Worm (Caenorhabditis elegans) whole organism, L2 larva: ENCODE results near the gene R07E3.7.

ENCODE experiments used
- C34F6.9 ChIP-seq: fragments of 150-350 bp; optimal IDR thresholded peaks from 2 replicates; lab custom pipeline; 2014; ENCODE audit warnings: missing biosample characterization, missing genetic modification characterization
- F13H6.1 ChIP-seq: sonication (generic microtip); optimal IDR thresholded peaks from 2 replicates; lab custom pipeline; 2016; ENCODE audit warnings: missing genetic modification characterization, missing compliant biosample characterization
- R02D3.7 ChIP-seq: fragments of 150-350 bp; optimal IDR thresholded peaks from 2 replicates; lab custom pipeline; 2014; ENCODE audit warnings: missing biosample characterization, missing genetic modification characterization
- Y55F3AM.14 ChIP-seq: fragments of 200-800 bp; sonication (Bioruptor generic); optimal IDR thresholded peaks from 2 replicates; lab custom pipeline; 2018; ENCODE audit warnings: mild to moderate bottlenecking, missing genetic modification characterization, missing compliant biosample characterization
- ZK546.5 ChIP-seq: sonication (generic microtip); optimal IDR thresholded peaks from 2 replicates; lab custom pipeline; 2017; ENCODE audit warnings: missing biosample characterization, missing genetic modification characterization
- alr-1 ChIP-seq: fragments of 150-350 bp; optimal IDR thresholded peaks from 2 replicates; lab custom pipeline; 2014; ENCODE audit warnings: missing biosample characterization, missing genetic modification characterization
- aly-2 ChIP-seq: fragments of 150-350 bp; optimal IDR thresholded peaks from 2 replicates; lab custom pipeline; 2014; ENCODE audit warnings: missing biosample characterization, missing genetic modification characterization
- ama-1 ChIP-seq: fragments of 150-350 bp; optimal IDR thresholded peaks from 2 replicates; lab custom pipeline; 2018; ENCODE audit warnings: inconsistent platforms
- blmp-1 ChIP-seq: sonication (generic microtip); optimal IDR thresholded peaks from 2 replicates; lab custom pipeline; 2017; ENCODE audit warnings: missing genetic modification characterization, mild to moderate bottlenecking, missing compliant biosample characterization, antibody characterized with exemption, moderate library complexity; ENCODE audit not compliant: insufficient read depth
- ceh-16 ChIP-seq: fragments of 150-350 bp; optimal IDR thresholded peaks from 2 replicates; lab custom pipeline; 2014; ENCODE audit warnings: missing biosample characterization, missing genetic modification characterization
- ceh-82 ChIP-seq: fragments of 150-350 bp; optimal IDR thresholded peaks from 2 replicates; lab custom pipeline; 2014; ENCODE audit warnings: missing biosample characterization, missing genetic modification characterization
- crh-2 ChIP-seq: sonication (generic microtip); optimal IDR thresholded peaks from 2 replicates; lab custom pipeline; 2017; ENCODE audit warnings: missing biosample characterization, missing genetic modification characterization
- dmd-4 ChIP-seq: sonication (generic microtip); optimal IDR thresholded peaks from 2 replicates; lab custom pipeline; 2017; ENCODE audit warnings: missing biosample characterization, missing genetic modification characterization
- egl-27 ChIP-seq: sonication (generic microtip); optimal IDR thresholded peaks from 3 replicates; lab custom pipeline; 2017; ENCODE audit warnings: missing biosample characterization, missing genetic modification reagents, missing genetic modification characterization
- elt-1 ChIP-seq: fragments of 150-350 bp; optimal IDR thresholded peaks from 2 replicates; lab custom pipeline; 2014; ENCODE audit warnings: missing biosample characterization, missing genetic modification characterization
- elt-3 ChIP-seq: sonication (generic microtip); optimal IDR thresholded peaks from 2 replicates; lab custom pipeline; 2017; ENCODE audit warnings: missing biosample characterization, missing genetic modification characterization
- fos-1 ChIP-seq: fragments of 150-350 bp; optimal IDR thresholded peaks from 2 replicates; lab custom pipeline; 2014; ENCODE audit warnings: missing biosample characterization, missing genetic modification characterization
- gmeb-1 ChIP-seq: fragments of 150-350 bp; optimal IDR thresholded peaks from 2 replicates; lab custom pipeline; 2014; ENCODE audit warnings: missing biosample characterization, missing genetic modification characterization
- lin-11 ChIP-seq: fragments of 150-350 bp; sonication (generic microtip); optimal IDR thresholded peaks from 2 replicates; lab custom pipeline; 2014; ENCODE audit warnings: missing biosample characterization, missing genetic modification characterization, inconsistent platforms, mixed read lengths
- lin-13 ChIP-seq: fragments of 150-350 bp; optimal IDR thresholded peaks from 2 replicates; lab custom pipeline; 2014; ENCODE audit warnings: missing biosample characterization, missing genetic modification reagents, missing genetic modification characterization
- lin-39 ChIP-seq: fragments of 150-350 bp; optimal IDR thresholded peaks from 2 replicates; lab custom pipeline; 2014; ENCODE audit warnings: missing biosample characterization, missing genetic modification reagents, missing genetic modification characterization
- lsy-2 ChIP-seq, 2 experiments: fragments of 150-350 bp in 1 of 2; sonication (generic microtip) in 1 of 2; optimal IDR thresholded peaks; 2 replicates each; lab custom pipeline; 2014 to 2017; ENCODE audit warnings: missing biosample characterization in 2 of 2, missing genetic modification characterization in 2 of 2
- mab-5 ChIP-seq: fragments of 150-350 bp; optimal IDR thresholded peaks from 2 replicates; lab custom pipeline; 2014; ENCODE audit warnings: missing biosample characterization, missing genetic modification characterization
- mbf-1 ChIP-seq: sonication (generic microtip); optimal IDR thresholded peaks from 2 replicates; lab custom pipeline; 2017; ENCODE audit warnings: missing biosample characterization, missing genetic modification characterization
- mdl-1 ChIP-seq, 2 experiments: fragments of 150-350 bp in 1 of 2; sonication (generic microtip) in 1 of 2; optimal IDR thresholded peaks; 2 replicates each; lab custom pipeline; 2017; ENCODE audit warnings: missing biosample characterization in 2 of 2, missing genetic modification characterization in 2 of 2
- nhr-10 ChIP-seq: sonication (generic microtip); optimal IDR thresholded peaks from 2 replicates; lab custom pipeline; 2017; ENCODE audit warnings: missing biosample characterization, missing genetic modification characterization
- nhr-11 ChIP-seq: fragments of 150-350 bp; optimal IDR thresholded peaks from 2 replicates; lab custom pipeline; 2014; ENCODE audit warnings: missing biosample characterization, missing genetic modification characterization
- nhr-12 ChIP-seq: fragments of 150-350 bp; optimal IDR thresholded peaks from 2 replicates; lab custom pipeline; 2014; ENCODE audit warnings: missing biosample characterization, missing genetic modification characterization
- nhr-129 ChIP-seq: fragments of 150-350 bp; optimal IDR thresholded peaks from 2 replicates; lab custom pipeline; 2014; ENCODE audit warnings: missing biosample characterization, missing genetic modification characterization
- nhr-21 ChIP-seq: fragments of 150-350 bp; optimal IDR thresholded peaks from 2 replicates; lab custom pipeline; 2014; ENCODE audit warnings: missing biosample characterization, missing genetic modification characterization
- nhr-23 ChIP-seq: fragments of 150-350 bp; optimal IDR thresholded peaks from 2 replicates; lab custom pipeline; 2014; ENCODE audit warnings: missing biosample characterization, missing genetic modification reagents, missing genetic modification characterization
- nhr-237 ChIP-seq: fragments of 150-350 bp; optimal IDR thresholded peaks from 2 replicates; lab custom pipeline; 2014; ENCODE audit warnings: missing biosample characterization, missing genetic modification characterization
- nhr-25 ChIP-seq: fragments of 150-350 bp; sonication (generic microtip); optimal IDR thresholded peaks from 3 replicates; lab custom pipeline; 2014; ENCODE audit warnings: missing biosample characterization, missing genetic modification characterization
- nhr-6 ChIP-seq: fragments of 150-350 bp; optimal IDR thresholded peaks from 2 replicates; lab custom pipeline; 2014; ENCODE audit warnings: missing biosample characterization, missing genetic modification characterization
- nhr-77 ChIP-seq: fragments of 150-350 bp; optimal IDR thresholded peaks from 2 replicates; lab custom pipeline; 2014; ENCODE audit warnings: missing biosample characterization, missing genetic modification characterization
- peb-1 ChIP-seq: fragments of 150-350 bp; optimal IDR thresholded peaks from 2 replicates; lab custom pipeline; 2014; ENCODE audit warnings: missing biosample characterization, missing genetic modification characterization
- sem-4 ChIP-seq: fragments of 150-350 bp; optimal IDR thresholded peaks from 2 replicates; lab custom pipeline; 2014; ENCODE audit warnings: missing biosample characterization, missing genetic modification reagents, missing genetic modification characterization
- skn-1 ChIP-seq: sonication (generic microtip); optimal IDR thresholded peaks from 2 replicates; lab custom pipeline; 2017; ENCODE audit warnings: missing biosample characterization, missing genetic modification characterization
- sma-3 ChIP-seq: sonication (generic microtip); optimal IDR thresholded peaks from 2 replicates; lab custom pipeline; 2016; ENCODE audit warnings: missing genetic modification reagents, missing genetic modification characterization, missing compliant biosample characterization
- sma-9 ChIP-seq, 2 experiments: fragments of 150-350 bp in 1 of 2; sonication (generic microtip) in 1 of 2; optimal IDR thresholded peaks; 2 replicates each; lab custom pipeline; 2014 to 2016; ENCODE audit warnings: missing genetic modification characterization in 2 of 2, mild to moderate bottlenecking in 1 of 2, missing biosample characterization in 1 of 2, missing compliant biosample characterization in 1 of 2, missing genetic modification reagents in 1 of 2, moderate library complexity in 1 of 2
- snpc-4 ChIP-seq: fragments of 150-350 bp; optimal IDR thresholded peaks from 2 replicates; lab custom pipeline; 2014; ENCODE audit warnings: missing biosample characterization, missing genetic modification characterization
- unc-39 ChIP-seq: fragments of 150-350 bp; optimal IDR thresholded peaks from 2 replicates; lab custom pipeline; 2014; ENCODE audit warnings: missing biosample characterization, missing genetic modification characterization
- unc-55 ChIP-seq: fragments of 150-350 bp; sonication (generic microtip); optimal IDR thresholded peaks from 3 replicates; lab custom pipeline; 2014; ENCODE audit warnings: missing biosample characterization, missing genetic modification reagents, missing genetic modification characterization
- unc-62 ChIP-seq: fragments of 150-350 bp; optimal IDR thresholded peaks from 2 replicates; lab custom pipeline; 2014; ENCODE audit warnings: missing biosample characterization, missing genetic modification reagents, missing genetic modification characterization
- zag-1 ChIP-seq: fragments of 150-350 bp; optimal IDR thresholded peaks from 2 replicates; lab custom pipeline; 2014; ENCODE audit warnings: missing biosample characterization, missing genetic modification characterization
- ztf-1 ChIP-seq: fragments of 200-800 bp; sonication (Bioruptor generic); conservative IDR thresholded peaks from 2 replicates; pipeline ENCODE4 v1.3.6; 2022; ENCODE audit warnings: missing genetic modification characterization, missing compliant biosample characterization
- ztf-11 ChIP-seq: sonication (generic microtip); optimal IDR thresholded peaks from 2 replicates; lab custom pipeline; 2017; ENCODE audit warnings: missing biosample characterization, missing genetic modification characterization
- ztf-4 ChIP-seq: fragments of 150-350 bp; optimal IDR thresholded peaks from 2 replicates; lab custom pipeline; 2014; ENCODE audit warnings: missing biosample characterization, missing genetic modification characterization

Gene R07E3.7

DNA sequence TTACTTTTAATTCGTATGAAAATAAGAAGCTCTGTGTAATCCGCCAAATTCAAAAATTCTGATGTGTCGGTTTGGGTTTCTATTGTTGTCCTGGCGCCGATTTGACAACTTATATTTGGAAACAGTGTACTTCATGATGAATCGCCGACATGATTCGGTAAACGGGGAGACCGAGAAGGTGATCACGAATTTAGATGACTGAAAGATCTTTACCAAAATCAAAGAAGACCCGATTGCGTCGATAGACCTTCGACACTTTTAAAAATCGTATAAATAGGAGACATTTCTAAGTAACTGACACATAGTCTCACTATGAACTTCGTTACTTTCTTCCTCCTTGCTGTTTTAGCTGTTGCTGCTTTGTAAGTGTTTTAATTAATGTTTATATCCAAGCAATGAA is 53.1 kb downstream of the R07E3.7 start, which contains the start of gene fip-5:
Gene fip-5, plus strand, starts transcription at position 312 of the 400 bp plus-strand sequence.
- TF ChIP-seq sma-9 (GFP tag; optimal IDR thresholded peaks at IDR 0.05; lab: Kevin White, UChicago) = peak; percentile 14
- TF ChIP-seq sma-9 (tag; optimal IDR thresholded peaks at IDR 0.05; lab: Kevin White, UChicago) = no peak
- no peak for TF ChIP-seq nhr-12 (tag; lab: Kevin White, UChicago)

DNA sequence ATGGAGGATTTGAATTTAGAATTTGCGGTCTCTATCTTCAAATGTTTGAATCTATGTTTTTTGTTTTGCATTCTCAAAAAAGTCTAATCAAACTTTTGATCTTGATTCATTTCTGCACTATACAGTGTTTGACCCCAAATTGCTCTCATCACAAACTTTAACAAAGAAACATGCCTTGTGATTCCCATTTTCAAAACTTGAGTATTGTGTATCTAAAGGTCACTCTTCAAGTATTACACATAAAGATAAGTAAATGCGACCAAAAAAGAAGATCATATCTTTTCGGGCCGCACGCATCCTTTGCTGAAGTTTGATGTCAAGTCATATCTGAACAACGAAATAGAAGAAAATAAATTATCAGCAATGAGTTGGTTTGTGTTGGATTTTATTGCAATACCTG is 53.6 kb downstream of the R07E3.7 start:
- TF ChIP-seq nhr-11 = no peak
- TF ChIP-seq skn-1 = no peak
- TF ChIP-seq sem-4 (tag; lab: Kevin White, UChicago) = no peak
- no peak for TF ChIP-seq lsy-2 (tag; optimal IDR thresholded peaks at IDR 0.05; lab: Kevin White, UChicago)
- no peak for TF ChIP-seq nhr-237 (tag; lab: Kevin White, UChicago)
- no peak for TF ChIP-seq mab-5
- TF ChIP-seq F13H6.1 (tag; lab: Kevin White, UChicago) = no peak
- no peak for TF ChIP-seq lin-11 (tag; lab: Kevin White, UChicago)
- TF ChIP-seq blmp-1 (tag; lab: Kevin White, UChicago) = peak; percentile 62
- no peak for TF ChIP-seq nhr-23
- no peak for TF ChIP-seq ZK546.5 (tag; lab: Kevin White, UChicago)
- TF ChIP-seq mbf-1 (tag; lab: Kevin White, UChicago) = no peak
- no peak for TF ChIP-seq ceh-82 (tag; lab: Kevin White, UChicago)
- TF ChIP-seq peb-1 (tag; lab: Kevin White, UChicago) = no peak
- TF ChIP-seq nhr-12 (tag; lab: Kevin White, UChicago) = no peak
- no peak for TF ChIP-seq ztf-11 (tag; lab: Kevin White, UChicago)
- TF ChIP-seq lin-13 (GFP tag; lab: Kevin White, UChicago) = no peak
- no peak for TF ChIP-seq snpc-4 (tag; lab: Kevin White, UChicago)
- TF ChIP-seq R02D3.7 = no peak
- no peak for TF ChIP-seq elt-1 (tag; lab: Kevin White, UChicago)
- peak; percentile 11 for TF ChIP-seq crh-2 (tag; lab: Kevin White, UChicago)
- TF ChIP-seq nhr-10 = no peak
- no peak for TF ChIP-seq unc-55 (GFP tag; lab: Kevin White, UChicago)
- TF ChIP-seq egl-27 (tag; lab: Kevin White, UChicago) = peak; percentile 3
- TF ChIP-seq alr-1 (tag; lab: Kevin White, UChicago) = no peak
- TF ChIP-seq nhr-77 (tag; lab: Kevin White, UChicago) = no peak
- TF ChIP-seq gmeb-1 (tag; lab: Kevin White, UChicago) = no peak
- TF ChIP-seq sma-9 (GFP tag; optimal IDR thresholded peaks at IDR 0.05; lab: Kevin White, UChicago) = peak; percentile 49
- TF ChIP-seq sma-9 (tag; optimal IDR thresholded peaks at IDR 0.05; lab: Kevin White, UChicago) = no peak
- TF ChIP-seq Y55F3AM.14 = no peak
- no peak for TF ChIP-seq nhr-6 (tag; lab: Kevin White, UChicago)
- TF ChIP-seq ceh-16 (tag; lab: Kevin White, UChicago) = peak; percentile 75
- TF ChIP-seq aly-2 (tag; lab: Kevin White, UChicago) = no peak
- TF ChIP-seq sma-3 (GFP tag; lab: Kevin White, UChicago) = no peak
- no peak for TF ChIP-seq nhr-21 (tag; lab: Kevin White, UChicago)
- TF ChIP-seq lin-39 = no peak
- TF ChIP-seq elt-3 (tag; lab: Kevin White, UChicago) = no peak
- TF ChIP-seq ztf-1 (GFP tag; lab: Robert Waterston, UW) = no peak
- peak; percentile 88 for TF ChIP-seq nhr-25 (tag; lab: Kevin White, UChicago)
- TF ChIP-seq nhr-129 (tag; lab: Kevin White, UChicago) = no peak
- no peak for TF ChIP-seq ama-1
- TF ChIP-seq fos-1 (tag; lab: Kevin White, UChicago) = peak; percentile 13
- TF ChIP-seq unc-39 (tag; lab: Kevin White, UChicago) = no peak
- no peak for TF ChIP-seq zag-1 (tag; lab: Kevin White, UChicago)
- no peak for TF ChIP-seq C34F6.9 (tag; lab: Kevin White, UChicago)
- TF ChIP-seq dmd-4 (tag; lab: Kevin White, UChicago) = no peak
- TF ChIP-seq ztf-4 (tag; lab: Kevin White, UChicago) = no peak
- no peak for TF ChIP-seq unc-62 (GFP tag; lab: Kevin White, UChicago)
- no peak for TF ChIP-seq mdl-1 (tag; optimal IDR thresholded peaks at IDR 0.05; lab: Kevin White, UChicago)
